Fruit fly (Drosophila melanogaster): ENCODE measurements around the gene CG7920.

DNA sequence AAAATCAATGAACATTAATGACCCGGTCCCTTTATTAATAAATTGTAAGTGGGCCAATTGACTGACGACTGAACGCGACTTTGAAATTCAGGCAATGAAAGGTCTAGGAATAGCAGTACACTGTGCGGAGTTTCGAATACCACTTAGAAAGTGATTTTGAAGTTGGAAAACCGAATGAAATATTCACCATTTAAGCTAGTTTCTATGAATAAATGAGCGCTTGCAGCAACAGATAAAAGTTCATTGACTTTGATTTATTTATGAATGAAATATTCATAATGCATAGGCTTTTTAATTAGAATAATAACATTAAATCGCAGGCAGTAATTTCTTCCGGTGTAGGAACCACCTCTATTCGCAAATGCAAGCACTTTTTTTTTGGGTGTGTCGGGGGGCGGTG, 5.9 kb upstream of the CG7920 start:
- no peak for TF ChIP-seq CTCF (optimal IDR thresholded peaks at IDR 0.05)
- TF ChIP-seq CG8478 (optimal IDR thresholded peaks at IDR 0.05) = no peak
